Fruit fly (Drosophila melanogaster) whole organism, adult: ENCODE results near the gene dsx-c73A.

ENCODE experiments used
- CG11617 ChIP-seq: fragments of 200-800 bp; sonication (Bioruptor generic); optimal IDR thresholded peaks from 2 replicates; lab custom pipeline; 2017; ENCODE audit warnings: mild to moderate bottlenecking, missing biosample characterization, missing genetic modification reagents, missing genetic modification characterization
- CG12768 ChIP-seq: fragments of 200-800 bp; sonication (Bioruptor generic); optimal IDR thresholded peaks from 2 replicates; lab custom pipeline; 2017; ENCODE audit warnings: missing biosample characterization, missing genetic modification characterization, mild to moderate bottlenecking, moderate library complexity, missing genetic modification reagents
- CG14711 ChIP-seq: fragments of 200-800 bp; sonication (Bioruptor generic); optimal IDR thresholded peaks from 2 replicates; lab custom pipeline; 2018; ENCODE audit warnings: missing biosample characterization, mild to moderate bottlenecking, missing genetic modification characterization, moderate library complexity
- CG1620 ChIP-seq: fragments of 200-800 bp; sonication (Bioruptor generic); optimal IDR thresholded peaks from 2 replicates; lab custom pipeline; 2016; ENCODE audit warnings: missing biosample characterization, missing genetic modification characterization
- CG33017 ChIP-seq: fragments of 200-800 bp; sonication (Bioruptor generic); optimal IDR thresholded peaks from 2 replicates; lab custom pipeline; 2018; ENCODE audit warnings: missing biosample characterization, mild to moderate bottlenecking, missing genetic modification characterization, moderate library complexity
- CG5204 ChIP-seq: fragments of 200-800 bp; sonication (Bioruptor generic); optimal IDR thresholded peaks from 2 replicates; lab custom pipeline; 2016; ENCODE audit warnings: missing biosample characterization, missing genetic modification characterization
- CG7045 ChIP-seq: fragments of 200-800 bp; sonication (Bioruptor generic); optimal IDR thresholded peaks from 2 replicates; lab custom pipeline; 2017; ENCODE audit warnings: missing biosample characterization, mild to moderate bottlenecking, missing genetic modification characterization
- CG7101 ChIP-seq: fragments of 200-800 bp; sonication (Bioruptor generic); optimal IDR thresholded peaks from 2 replicates; lab custom pipeline; 2018; ENCODE audit warnings: missing biosample characterization, mild to moderate bottlenecking, missing genetic modification characterization, moderate library complexity
- Clk ChIP-seq: fragments of 200-800 bp; sonication (Bioruptor generic); optimal IDR thresholded peaks from 2 replicates; lab custom pipeline; 2017; ENCODE audit warnings: missing biosample characterization, missing genetic modification characterization
- Crg-1 ChIP-seq: fragments of 200-800 bp; sonication (Bioruptor generic); optimal IDR thresholded peaks from 2 replicates; lab custom pipeline; 2016; ENCODE audit warnings: missing biosample characterization, missing genetic modification characterization
- Hr96 ChIP-seq: fragments of 200-800 bp; sonication (Bioruptor generic); optimal IDR thresholded peaks from 2 replicates; lab custom pipeline; 2016; ENCODE audit warnings: missing biosample characterization, missing genetic modification characterization
- Mnt ChIP-seq: fragments of 200-800 bp; sonication (Bioruptor generic); optimal IDR thresholded peaks from 2 replicates; lab custom pipeline; 2016; ENCODE audit warnings: missing biosample characterization, mild to moderate bottlenecking, missing genetic modification characterization
- bab1 ChIP-seq: fragments of 200-800 bp; sonication (Bioruptor generic); optimal IDR thresholded peaks from 3 replicates; lab custom pipeline; 2019; ENCODE audit warnings: missing biosample characterization, mild to moderate bottlenecking, missing genetic modification characterization, moderate library complexity
- cic ChIP-seq: fragments of 200-800 bp; sonication (Bioruptor generic); optimal IDR thresholded peaks from 2 replicates; lab custom pipeline; 2017; ENCODE audit warnings: missing biosample characterization, mild to moderate bottlenecking, missing genetic modification characterization, moderate library complexity
- cnc ChIP-seq, 2 experiments: fragments of >200 bp; optimal IDR thresholded peaks; 2 replicates each; lab custom pipeline; 2017
- kay ChIP-seq: fragments of 200-800 bp; sonication (Bioruptor generic); peaks from one replicate; lab custom pipeline; 2016; ENCODE audit warnings: missing biosample characterization, missing genetic modification characterization, borderline replicate concordance
- ovo ChIP-seq: fragments of 200-800 bp; sonication (Bioruptor generic); optimal IDR thresholded peaks from 2 replicates; lab custom pipeline; 2016; ENCODE audit warnings: missing biosample characterization, missing genetic modification characterization
- pad ChIP-seq: fragments of 200-800 bp; sonication (Bioruptor generic); optimal IDR thresholded peaks from 3 replicates; lab custom pipeline; 2017; ENCODE audit warnings: missing biosample characterization, missing genetic modification characterization, mild to moderate bottlenecking, moderate library complexity, missing genetic modification reagents
- tj ChIP-seq: fragments of 200-800 bp; sonication (Bioruptor generic); optimal IDR thresholded peaks from 3 replicates; lab custom pipeline; 2017; ENCODE audit warnings: missing biosample characterization, mild to moderate bottlenecking, missing genetic modification characterization, moderate library complexity
- toe ChIP-seq: fragments of 200-800 bp; sonication (Bioruptor generic); optimal IDR thresholded peaks from 2 replicates; lab custom pipeline; 2016; ENCODE audit warnings: missing biosample characterization, missing genetic modification characterization

Gene dsx-c73A

DNA sequence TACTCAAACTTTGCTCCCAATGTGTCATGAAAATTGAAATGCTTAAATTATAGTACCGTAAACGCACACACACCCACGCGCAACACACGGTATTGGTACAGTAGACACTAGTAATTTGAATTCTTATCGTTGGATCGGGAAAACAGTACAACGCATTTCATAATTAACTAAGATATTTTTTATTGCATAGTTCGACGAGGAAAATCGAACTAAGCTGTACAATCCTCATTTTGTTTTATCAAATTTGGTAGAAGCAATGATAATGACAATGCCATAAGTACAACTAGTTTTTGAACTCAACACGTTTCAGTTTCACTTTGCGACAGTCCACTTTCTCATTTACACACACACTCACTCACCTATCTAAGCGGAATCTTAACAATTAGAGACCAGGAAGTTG, 71.0 kb downstream of the dsx-c73A start:
- TF ChIP-seq CG7101 (tag; lab: Kevin White, UChicago) (peak; percentile 81), Crg-1 (GFP tag; lab: Kevin White, UChicago) (peak; percentile 60), CG11617 (peak; percentile 58), kay (GFP tag; lab: Kevin White, UChicago) (peak; percentile 62), cnc (optimal IDR thresholded peaks at IDR 0.05; lab: Kevin White, UChicago) (no peak), Clk (GFP tag; lab: Kevin White, UChicago) (no peak), ovo (GFP tag; lab: Kevin White, UChicago) (no peak), toe (GFP tag; lab: Kevin White, UChicago) (peak; percentile 73), Mnt (GFP tag; lab: Kevin White, UChicago) (peak; percentile 30), pad (peak; percentile 41), CG5204 (GFP tag; lab: Kevin White, UChicago) (no peak), CG14711 (tag; lab: Kevin White, UChicago) (peak; percentile 67), CG12768 (GFP tag; lab: Kevin White, UChicago) (peak; percentile 81), CG33017 (tag; lab: Kevin White, UChicago) (peak; percentile 78), cic (GFP tag; lab: Kevin White, UChicago) (no peak), CG1620 (GFP tag; lab: Kevin White, UChicago) (peak; percentile 26), tj (no peak), Hr96 (GFP tag; lab: Kevin White, UChicago) (peak; percentile 66), bab1 (peak; percentile 75), CG7045 (GFP tag; lab: Kevin White, UChicago) (peak; percentile 38)

DNA sequence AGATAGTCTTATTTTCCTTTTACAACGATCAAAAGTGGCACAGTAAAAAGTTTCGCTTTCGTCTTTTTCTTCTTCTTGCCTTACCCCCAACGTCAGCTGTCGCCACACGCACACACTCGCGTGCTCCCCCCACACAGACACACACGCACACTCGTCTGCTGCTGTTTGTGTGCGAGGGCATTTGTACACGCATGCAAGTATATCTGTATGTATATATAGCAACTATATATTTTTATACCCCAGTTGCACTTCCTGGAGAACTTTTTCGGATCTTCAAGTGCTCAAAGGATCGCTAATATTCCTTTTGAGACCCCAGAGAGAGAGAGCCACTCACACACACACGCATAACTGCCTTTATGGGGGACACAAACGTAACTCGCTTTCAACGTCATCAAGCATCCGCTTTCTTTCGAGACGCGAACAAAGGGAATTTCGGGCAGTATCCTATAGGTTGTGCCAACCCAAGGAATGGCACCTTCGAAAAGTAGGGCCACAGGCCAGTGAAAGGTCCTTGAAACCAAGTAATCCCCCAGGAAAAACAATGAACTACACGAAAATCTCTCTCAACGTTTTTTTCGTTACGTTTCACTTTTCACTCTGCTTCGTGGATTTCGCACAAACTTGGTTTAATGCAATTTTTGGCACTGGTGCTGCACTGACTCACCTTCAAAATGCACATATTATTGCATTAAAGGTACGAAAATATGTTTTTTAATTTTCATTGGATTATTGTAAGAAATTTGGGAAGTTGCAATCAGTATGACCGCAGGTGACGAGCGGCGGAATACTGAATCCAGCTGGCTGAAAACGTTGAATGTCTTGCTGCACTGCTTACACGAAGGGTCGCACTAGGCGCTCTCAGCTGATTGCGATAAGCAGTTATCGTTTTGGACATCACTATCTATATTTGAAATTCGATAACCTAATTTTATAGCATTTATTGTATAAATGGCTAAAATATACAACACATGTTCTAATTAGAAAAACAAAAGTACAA, 73.7 kb downstream of the dsx-c73A start, which contains the start of gene roq:
Gene roq, minus strand, starts transcription at position 799 of the 997 bp plus-strand sequence.
- no peak for TF ChIP-seq ovo (GFP tag; lab: Kevin White, UChicago)
- TF ChIP-seq CG7101 (tag; lab: Kevin White, UChicago) = peak; percentile 24
- TF ChIP-seq cnc (optimal IDR thresholded peaks at IDR 0.05; lab: Kevin White, UChicago) = no peak
- no peak for TF ChIP-seq Clk (GFP tag; lab: Kevin White, UChicago)
- TF ChIP-seq Mnt (GFP tag; lab: Kevin White, UChicago) = peak; percentile 54
- TF ChIP-seq kay (GFP tag; lab: Kevin White, UChicago) = peak; percentile 82
- no peak for TF ChIP-seq CG14711 (tag; lab: Kevin White, UChicago)
- peak; percentile 33 for TF ChIP-seq CG1620 (GFP tag; lab: Kevin White, UChicago)
- peak; percentile 23 for TF ChIP-seq cic (GFP tag; lab: Kevin White, UChicago)
- no peak for TF ChIP-seq CG11617
- no peak for TF ChIP-seq Crg-1 (GFP tag; lab: Kevin White, UChicago)
- no peak for TF ChIP-seq CG33017 (tag; lab: Kevin White, UChicago)
- no peak for TF ChIP-seq pad
- no peak for TF ChIP-seq Hr96 (GFP tag; lab: Kevin White, UChicago)
- TF ChIP-seq CG7045 (GFP tag; lab: Kevin White, UChicago) = no peak
- peak; percentile 11 for TF ChIP-seq tj
- TF ChIP-seq CG5204 (GFP tag; lab: Kevin White, UChicago) = no peak
- TF ChIP-seq toe (GFP tag; lab: Kevin White, UChicago) = no peak
- TF ChIP-seq CG12768 (GFP tag; lab: Kevin White, UChicago) = no peak
- peak; percentile 63 for TF ChIP-seq bab1
